Worm (Caenorhabditis elegans) whole organism, L3 larva: ENCODE data around the gene dyf-3.
A peak's percentile ranks its signal among the peaks of the same experiment; 100 is the strongest.

Experiments used
- ZK546.5 ChIP-seq: sonication (generic microtip); optimal IDR thresholded peaks from 2 replicates; lab custom pipeline; 2017; ENCODE audit warnings: missing biosample characterization, missing genetic modification characterization
- aly-2 ChIP-seq: fragments of 150-350 bp; optimal IDR thresholded peaks from 2 replicates; lab custom pipeline; 2014; ENCODE audit warnings: missing biosample characterization, missing genetic modification characterization
- ama-1 ChIP-seq: fragments of 150-350 bp; optimal IDR thresholded peaks from 2 replicates; lab custom pipeline; 2018
- ceh-16 ChIP-seq: sonication (generic microtip); optimal IDR thresholded peaks from 2 replicates; lab custom pipeline; 2017; ENCODE audit warnings: missing biosample characterization, missing genetic modification characterization
- ceh-82 ChIP-seq: fragments of 150-350 bp; optimal IDR thresholded peaks from 2 replicates; lab custom pipeline; 2014; ENCODE audit warnings: missing biosample characterization, missing genetic modification characterization
- ceh-9 ChIP-seq: sonication (generic microtip); optimal IDR thresholded peaks from 2 replicates; lab custom pipeline; 2018; ENCODE audit warnings: missing biosample characterization, missing genetic modification characterization
- egl-27 ChIP-seq: sonication (generic microtip); optimal IDR thresholded peaks from 4 replicates; lab custom pipeline; 2017; ENCODE audit warnings: missing biosample characterization, missing genetic modification reagents, missing genetic modification characterization
- elt-1 ChIP-seq: fragments of 150-350 bp; optimal IDR thresholded peaks from 2 replicates; lab custom pipeline; 2014; ENCODE audit warnings: missing biosample characterization, missing genetic modification characterization
- elt-2 ChIP-seq: sonication (generic microtip); optimal IDR thresholded peaks from 2 replicates; lab custom pipeline; 2016; ENCODE audit warnings: missing genetic modification reagents, mild to moderate bottlenecking, missing genetic modification characterization, missing compliant biosample characterization
- elt-3 ChIP-seq, 3 experiments: fragments of 150-350 bp in 1 of 3; sonication (generic microtip) in 2 of 3; optimal IDR thresholded peaks; 2 replicates in 2 of 3; 4 replicates in 1 of 3; lab custom pipeline; 2014 to 2017; ENCODE audit warnings: missing biosample characterization in 3 of 3, missing genetic modification characterization in 3 of 3
- eor-1 ChIP-seq, 2 experiments: fragments of 150-350 bp; optimal IDR thresholded peaks; 2 replicates each; lab custom pipeline; 2014 to 2018; ENCODE audit warnings: missing biosample characterization in 2 of 2, missing genetic modification characterization in 2 of 2
- fkh-10 ChIP-seq: sonication (generic microtip); optimal IDR thresholded peaks from 2 replicates; lab custom pipeline; 2017; ENCODE audit warnings: missing biosample characterization, missing genetic modification reagents, missing genetic modification characterization
- fkh-2 ChIP-seq: fragments of 150-350 bp; optimal IDR thresholded peaks from 2 replicates; lab custom pipeline; 2014; ENCODE audit warnings: missing biosample characterization, missing genetic modification reagents, missing genetic modification characterization
- fos-1 ChIP-seq: fragments of 150-350 bp; optimal IDR thresholded peaks from 2 replicates; lab custom pipeline; 2014; ENCODE audit warnings: missing biosample characterization, missing genetic modification characterization
- hmg-11 ChIP-seq: sonication (generic microtip); optimal IDR thresholded peaks from 2 replicates; lab custom pipeline; 2016; ENCODE audit warnings: missing genetic modification characterization, missing compliant biosample characterization
- jun-1 ChIP-seq: fragments of 150-350 bp; optimal IDR thresholded peaks from 2 replicates; lab custom pipeline; 2014; ENCODE audit warnings: missing biosample characterization, missing genetic modification reagents, missing genetic modification characterization
- lin-15B ChIP-seq: fragments of 150-350 bp; optimal IDR thresholded peaks from 2 replicates; lab custom pipeline; 2014; ENCODE audit warnings: missing biosample characterization, missing genetic modification characterization
- lin-39 ChIP-seq: fragments of 150-350 bp; optimal IDR thresholded peaks from 2 replicates; lab custom pipeline; 2018; ENCODE audit warnings: missing biosample characterization, missing genetic modification reagents, missing genetic modification characterization
- lsy-12 ChIP-seq: sonication (generic microtip); optimal IDR thresholded peaks from 2 replicates; lab custom pipeline; 2016; ENCODE audit warnings: mild to moderate bottlenecking, missing genetic modification characterization, missing compliant biosample characterization
- mdl-1 ChIP-seq: fragments of 150-350 bp; optimal IDR thresholded peaks from 2 replicates; lab custom pipeline; 2014; ENCODE audit warnings: missing biosample characterization, missing genetic modification characterization
- mml-1 ChIP-seq: fragments of 150-350 bp; sonication (generic microtip); optimal IDR thresholded peaks from 3 replicates; lab custom pipeline; 2014; ENCODE audit warnings: missing biosample characterization, missing genetic modification characterization
- nfya-1 ChIP-seq: sonication (generic microtip); optimal IDR thresholded peaks from 2 replicates; lab custom pipeline; 2017; ENCODE audit warnings: missing genetic modification characterization, mild to moderate bottlenecking, missing compliant biosample characterization, antibody characterized with exemption, moderate library complexity; ENCODE audit not compliant: insufficient read depth
- nhr-12 ChIP-seq: fragments of 150-350 bp; optimal IDR thresholded peaks from 2 replicates; lab custom pipeline; 2014; ENCODE audit warnings: missing biosample characterization, missing genetic modification characterization
- nhr-23 ChIP-seq: fragments of 150-350 bp; optimal IDR thresholded peaks from 2 replicates; lab custom pipeline; 2014; ENCODE audit warnings: missing biosample characterization, missing genetic modification reagents, missing genetic modification characterization
- nhr-28 ChIP-seq: fragments of 150-350 bp; optimal IDR thresholded peaks from 2 replicates; lab custom pipeline; 2014; ENCODE audit warnings: missing biosample characterization, missing genetic modification characterization
- nhr-67 ChIP-seq: fragments of 150-350 bp; optimal IDR thresholded peaks from 2 replicates; lab custom pipeline; 2014; ENCODE audit warnings: missing biosample characterization, missing genetic modification characterization
- nhr-76 ChIP-seq: fragments of 150-350 bp; sonication (generic microtip); optimal IDR thresholded peaks from 5 replicates; lab custom pipeline; 2014; ENCODE audit warnings: missing biosample characterization, missing genetic modification characterization
- pha-4 ChIP-seq: fragments of 150-350 bp; optimal IDR thresholded peaks from 2 replicates; lab custom pipeline; 2014; ENCODE audit warnings: missing biosample characterization, missing genetic modification reagents, missing genetic modification characterization
- pqm-1 ChIP-seq: fragments of 150-350 bp; optimal IDR thresholded peaks from 2 replicates; lab custom pipeline; 2017; ENCODE audit warnings: missing biosample characterization, missing genetic modification characterization, inconsistent platforms
- sea-2 ChIP-seq: fragments of 150-350 bp; sonication (generic microtip); optimal IDR thresholded peaks from 4 replicates; lab custom pipeline; 2014; ENCODE audit warnings: missing biosample characterization, missing genetic modification reagents, missing genetic modification characterization
- snpc-4 ChIP-seq: fragments of 150-350 bp; optimal IDR thresholded peaks from 2 replicates; lab custom pipeline; 2014; ENCODE audit warnings: missing biosample characterization, missing genetic modification characterization
- tbx-2 ChIP-seq: sonication (generic microtip); optimal IDR thresholded peaks from 2 replicates; lab custom pipeline; 2016; ENCODE audit warnings: mild to moderate bottlenecking, missing genetic modification characterization, missing compliant biosample characterization
- unc-62 ChIP-seq: fragments of 150-350 bp; sonication (generic microtip); optimal IDR thresholded peaks from 4 replicates; lab custom pipeline; 2014; ENCODE audit warnings: missing biosample characterization, missing genetic modification reagents, missing genetic modification characterization
- ztf-11 ChIP-seq: fragments of 150-350 bp; optimal IDR thresholded peaks from 2 replicates; lab custom pipeline; 2014; ENCODE audit warnings: missing biosample characterization, missing genetic modification characterization
- ztf-4 ChIP-seq: fragments of 150-350 bp; optimal IDR thresholded peaks from 2 replicates; lab custom pipeline; 2014; ENCODE audit warnings: missing biosample characterization, missing genetic modification characterization

dyf-3 gene

DNA sequence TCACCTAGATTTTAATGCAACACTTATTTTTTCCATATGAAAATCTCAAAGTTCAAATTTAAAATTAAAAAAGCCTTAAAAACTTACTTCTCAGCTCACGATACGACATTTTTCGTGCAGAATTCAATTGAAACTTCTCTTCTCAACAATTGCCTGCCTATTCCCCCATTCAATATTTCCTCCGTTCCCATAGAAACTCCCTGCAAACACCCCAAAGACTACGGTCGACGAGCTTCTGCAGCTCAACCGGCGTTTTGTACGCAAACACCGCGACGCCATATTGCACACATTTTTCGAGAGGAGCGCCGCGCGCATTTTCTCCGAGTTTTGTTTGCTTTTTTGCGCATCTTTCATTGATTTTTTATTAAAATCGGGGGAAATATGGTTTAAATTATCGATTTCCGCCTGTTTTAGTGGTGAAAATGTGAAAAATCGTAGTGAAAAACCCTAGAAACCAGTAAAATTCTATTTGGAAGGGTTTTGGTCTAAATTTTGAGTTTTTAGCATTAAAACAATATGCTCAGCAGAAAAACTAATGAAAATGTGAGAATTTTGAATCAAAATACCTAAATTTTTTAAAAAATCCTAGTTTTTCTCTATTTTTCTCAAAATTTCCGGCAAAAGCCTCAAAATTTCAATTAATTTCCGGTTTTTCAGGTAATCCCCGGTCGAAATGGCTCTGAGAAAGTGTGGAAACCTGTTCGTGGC is at the start of gene dyf-3, which contains the start of gene pdhb-1:
Gene dyf-3 (minus strand): TSS at position 217 of the 708 bp plus-strand sequence.
Gene pdhb-1 (plus strand): TSS at position 658 of the 708 bp plus-strand sequence.
- TF ChIP-seq lin-15B (tag; lab: Kevin White, UChicago) (peak; percentile 33), hmg-11 (tag; lab: Kevin White, UChicago) (peak; percentile 58), ceh-82 (tag; lab: Kevin White, UChicago) (no peak), nfya-1 (tag; lab: Kevin White, UChicago) (peak; percentile 65), pha-4 (tag; lab: Kevin White, UChicago) (peak; percentile 37), ZK546.5 (tag; lab: Kevin White, UChicago) (no peak), elt-2 (peak; percentile 28), nhr-76 (no peak), nhr-28 (no peak), fkh-2 (tag; lab: Kevin White, UChicago) (no peak), pqm-1 (tag; lab: Kevin White, UChicago) (no peak), elt-1 (tag; lab: Kevin White, UChicago) (no peak)

DNA sequence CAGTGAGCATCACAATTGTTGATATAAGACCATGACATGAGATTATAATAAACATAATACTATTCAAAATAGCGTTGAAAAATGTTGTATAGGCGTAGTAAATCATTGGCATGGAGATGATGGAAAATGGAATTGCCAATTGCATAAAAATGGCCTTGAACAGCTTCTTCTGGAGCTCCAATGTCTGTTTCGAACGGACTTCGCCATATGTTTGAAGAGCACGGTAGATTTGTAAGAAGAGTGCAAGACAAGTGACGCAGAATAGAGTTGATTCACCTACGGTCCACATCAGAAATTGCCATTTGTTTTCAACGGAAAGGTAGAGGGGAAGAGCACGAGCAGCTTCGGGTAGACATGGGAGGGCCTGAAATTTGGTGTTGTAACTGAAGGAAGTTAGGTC is 48.3 kb upstream of the dyf-3 start:
- TF ChIP-seq eor-1 (tag; optimal IDR thresholded peaks at IDR 0.05; lab: Kevin White, UChicago) (no peak), tbx-2 (no peak), mml-1 (tag; lab: Kevin White, UChicago) (no peak), unc-62 (GFP tag; lab: Kevin White, UChicago) (no peak), ztf-4 (tag; lab: Kevin White, UChicago) (no peak), nhr-67 (tag; lab: Kevin White, UChicago) (no peak), ztf-11 (tag; lab: Kevin White, UChicago) (no peak), ceh-9 (tag; lab: Kevin White, UChicago) (no peak), nfya-1 (tag; lab: Kevin White, UChicago) (no peak), aly-2 (tag; lab: Kevin White, UChicago) (no peak), nhr-23 (tag; lab: Kevin White, UChicago) (no peak), elt-3 (tag; optimal IDR thresholded peaks at IDR 0.05; lab: Kevin White, UChicago) (no peak), jun-1 (tag; lab: Kevin White, UChicago) (no peak), mdl-1 (tag; lab: Kevin White, UChicago) (no peak), fkh-10 (GFP tag; lab: Kevin White, UChicago) (no peak), elt-1 (tag; lab: Kevin White, UChicago) (no peak), fos-1 (no peak), nhr-76 (no peak), hmg-11 (tag; lab: Kevin White, UChicago) (no peak), ZK546.5 (tag; lab: Kevin White, UChicago) (no peak)

- TF ChIP-seq ama-1 (lab: Kevin White, UChicago) (no peak), nhr-67 (tag; lab: Kevin White, UChicago) (no peak), egl-27 (tag; lab: Kevin White, UChicago) (no peak), mml-1 (tag; lab: Kevin White, UChicago) (no peak), mdl-1 (tag; lab: Kevin White, UChicago) (no peak), ztf-11 (tag; lab: Kevin White, UChicago) (no peak), elt-2 (no peak), hmg-11 (tag; lab: Kevin White, UChicago) (no peak), ceh-16 (tag; lab: Kevin White, UChicago) (no peak), lsy-12 (tag; lab: Kevin White, UChicago) (no peak), lin-39 (tag; lab: Kevin White, UChicago) (no peak), nhr-76 (no peak)
Observed at ce11 chrIV:3444614-3445013, 45.6 kb upstream of the dyf-3 start, which contains the start of gene F58E2.5. Gene F58E2.5, plus strand, starts transcription at chrIV:3444914.

ce11 chrIV:3444101-3444500 is 45.1 kb upstream of the dyf-3 start, which contains the start of gene F09D12.2:
Gene F09D12.2, minus strand, starts transcription at chrIV:3444201.
- TF ChIP-seq elt-1 (tag; lab: Kevin White, UChicago) (no peak), elt-3 (tag; optimal IDR thresholded peaks at IDR 0.05; lab: Kevin White, UChicago) (no peak), ceh-9 (tag; lab: Kevin White, UChicago) (no peak), snpc-4 (tag; lab: Kevin White, UChicago) (no peak), sea-2 (GFP tag; lab: Kevin White, UChicago) (no peak), nhr-12 (no peak)
